Worm (Caenorhabditis elegans): ENCODE data around the gene F58H7.1.

ce11 chrIV:951569-951968 lies 15.9 kb upstream of the F58H7.1 start:
- TF ChIP-seq him-1 (tag; optimal IDR thresholded peaks at IDR 0.05) = no peak
- TF ChIP-seq dao-5 (tag; optimal IDR thresholded peaks at IDR 0.05) = no peak
- TF ChIP-seq W03F9.2 (tag; optimal IDR thresholded peaks at IDR 0.05) = no peak

All from whole organism, L4/young adult.